Worm (Caenorhabditis elegans) whole organism, young adult: ENCODE measurements around the gene cls-1.

Experiments
- B0336.3 ChIP-seq: fragments of 200-800 bp; sonication (Bioruptor generic); IDR thresholded peaks from 2 replicates; pipeline ENCODE4 v1.3.6; 2022; ENCODE audit warnings: missing genetic modification characterization, missing compliant biosample characterization
- C06A6.2 ChIP-seq: fragments of 200-800 bp; sonication (Bioruptor generic); conservative IDR thresholded peaks from 2 replicates; pipeline ENCODE4 v1.3.6; 2022; ENCODE audit warnings: missing genetic modification characterization, missing compliant biosample characterization
- F22D6.2 ChIP-seq: sonication (generic microtip); optimal IDR thresholded peaks from 2 replicates; lab custom pipeline; 2016; ENCODE audit warnings: mild to moderate bottlenecking, missing genetic modification characterization, missing compliant biosample characterization
- F49E8.2 ChIP-seq: sonication (generic microtip); optimal IDR thresholded peaks from 3 replicates; lab custom pipeline; 2017; ENCODE audit warnings: missing genetic modification characterization, mild to moderate bottlenecking, missing compliant biosample characterization, antibody characterized with exemption, moderate library complexity; ENCODE audit not compliant: insufficient read depth
- F52B5.7 ChIP-seq: sonication (generic microtip); optimal IDR thresholded peaks from 2 replicates; lab custom pipeline; 2016; ENCODE audit warnings: mild to moderate bottlenecking, missing genetic modification characterization, missing compliant biosample characterization
- F57C9.4 ChIP-seq: sonication (generic microtip); optimal IDR thresholded peaks from 2 replicates; lab custom pipeline; 2017; ENCODE audit warnings: mild to moderate bottlenecking, missing genetic modification characterization, missing compliant biosample characterization
- K12H6.12 ChIP-seq: fragments of 200-800 bp; sonication (Bioruptor generic); optimal IDR thresholded peaks from 2 replicates; lab custom pipeline; 2018; ENCODE audit warnings: mild to moderate bottlenecking, missing genetic modification characterization, missing compliant biosample characterization
- Y95B8A.8 ChIP-seq: fragments of 200-800 bp; sonication (Bioruptor generic); IDR thresholded peaks from 2 replicates; pipeline ENCODE4 v1.3.6; 2022; ENCODE audit warnings: missing genetic modification reagents, missing genetic modification characterization, missing compliant biosample characterization
- akir-1 ChIP-seq: fragments of 200-800 bp; sonication (Bioruptor generic); optimal IDR thresholded peaks from 2 replicates; lab custom pipeline; 2018; ENCODE audit warnings: mild to moderate bottlenecking, missing genetic modification characterization, moderate library complexity, missing compliant biosample characterization
- bed-1 ChIP-seq: fragments of 200-800 bp; sonication (Bioruptor generic); IDR thresholded peaks from 2 replicates; pipeline ENCODE4 v1.3.6; 2022; ENCODE audit warnings: missing genetic modification reagents, missing genetic modification characterization, missing compliant biosample characterization
- cebp-2 ChIP-seq: fragments of 200-800 bp; sonication (Bioruptor generic); IDR thresholded peaks from 2 replicates; pipeline ENCODE4 v1.3.6; 2022; ENCODE audit warnings: missing genetic modification characterization, missing compliant biosample characterization
- ceh-27 ChIP-seq: fragments of 200-800 bp; sonication (Bioruptor generic); optimal IDR thresholded peaks from 2 replicates; lab custom pipeline; 2018; ENCODE audit warnings: mild to moderate bottlenecking, missing genetic modification characterization, moderate library complexity, missing compliant biosample characterization
- die-1 ChIP-seq: sonication (generic microtip); optimal IDR thresholded peaks from 2 replicates; lab custom pipeline; 2016; ENCODE audit warnings: missing genotype, mild to moderate bottlenecking, missing genetic modification characterization, missing compliant biosample characterization
- dox-1 ChIP-seq: fragments of 200-800 bp; sonication (Bioruptor generic); IDR thresholded peaks from 2 replicates; pipeline ENCODE4 v1.3.6; 2022; ENCODE audit warnings: missing genetic modification reagents, missing genetic modification characterization, missing compliant biosample characterization
- efl-1 ChIP-seq: fragments of 150-350 bp; optimal IDR thresholded peaks from 2 replicates; lab custom pipeline; 2014; ENCODE audit warnings: missing biosample characterization, missing genetic modification reagents, missing genetic modification characterization
- egrh-3 ChIP-seq: fragments of 200-800 bp; sonication (Bioruptor generic); IDR thresholded peaks from 2 replicates; pipeline ENCODE4 v1.3.6; 2022; ENCODE audit warnings: missing genetic modification reagents, missing genetic modification characterization, missing compliant biosample characterization
- gei-17 ChIP-seq: fragments of 200-800 bp; sonication (Bioruptor generic); optimal IDR thresholded peaks from 2 replicates; lab custom pipeline; 2018; ENCODE audit warnings: mild to moderate bottlenecking, missing genetic modification characterization, missing compliant biosample characterization
- hmg-1.2 ChIP-seq: fragments of 200-800 bp; sonication (Bioruptor generic); IDR thresholded peaks from 2 replicates; pipeline ENCODE4 v1.3.6; 2022; ENCODE audit warnings: missing genetic modification reagents, missing genetic modification characterization, missing compliant biosample characterization
- hsf-1 ChIP-seq: fragments of 200-800 bp; sonication (Bioruptor generic); IDR thresholded peaks from 2 replicates; pipeline ENCODE4 v1.3.6; 2022; ENCODE audit warnings: missing genetic modification reagents, missing genetic modification characterization, missing compliant biosample characterization
- lsy-27 ChIP-seq: sonication (generic microtip); optimal IDR thresholded peaks from 2 replicates; lab custom pipeline; 2017; ENCODE audit warnings: missing genetic modification characterization, mild to moderate bottlenecking, missing compliant biosample characterization, antibody characterized with exemption, missing genotype, borderline replicate concordance; ENCODE audit not compliant: insufficient read depth
- madf-6 ChIP-seq: fragments of 200-800 bp; sonication (Bioruptor generic); IDR thresholded peaks from 2 replicates; pipeline ENCODE4 v1.3.6; 2022; ENCODE audit warnings: missing genetic modification reagents, missing genetic modification characterization, missing compliant biosample characterization
- mcd-1 ChIP-seq: fragments of 200-800 bp; sonication (Bioruptor generic); IDR thresholded peaks from 2 replicates; pipeline ENCODE4 v1.3.6; 2022; ENCODE audit warnings: missing genetic modification reagents, missing genetic modification characterization, missing compliant biosample characterization
- nfyb-1 ChIP-seq: fragments of 200-800 bp; sonication (Bioruptor generic); IDR thresholded peaks from 2 replicates; pipeline ENCODE4 v1.3.6; 2022; ENCODE audit warnings: missing genetic modification reagents, missing genetic modification characterization, missing compliant biosample characterization
- nhr-179 ChIP-seq: sonication (generic microtip); optimal IDR thresholded peaks from 2 replicates; lab custom pipeline; 2016; ENCODE audit warnings: mild to moderate bottlenecking, missing genetic modification characterization, missing compliant biosample characterization
- nhr-27 ChIP-seq: fragments of 200-800 bp; sonication (Bioruptor generic); optimal IDR thresholded peaks from 2 replicates; lab custom pipeline; 2018; ENCODE audit warnings: mild to moderate bottlenecking, missing genetic modification characterization, moderate library complexity, missing compliant biosample characterization
- nhr-80 ChIP-seq: sonication (generic microtip); optimal IDR thresholded peaks from 2 replicates; lab custom pipeline; 2016; ENCODE audit warnings: missing genetic modification characterization, missing compliant biosample characterization
- pha-4 ChIP-seq: fragments of 150-350 bp; sonication (generic microtip); optimal IDR thresholded peaks from 2 replicates; lab custom pipeline; 2014; ENCODE audit warnings: missing biosample characterization, missing genetic modification reagents, missing genetic modification characterization
- repo-1 ChIP-seq: sonication (generic microtip); optimal IDR thresholded peaks from 2 replicates; lab custom pipeline; 2017; ENCODE audit warnings: mild to moderate bottlenecking, missing genetic modification characterization, missing compliant biosample characterization
- sea-2 ChIP-seq: fragments of 200-800 bp; sonication (Bioruptor generic); IDR thresholded peaks from 2 replicates; pipeline ENCODE4 v1.3.6; 2022; ENCODE audit warnings: missing genetic modification characterization, missing compliant biosample characterization
- sptf-2 ChIP-seq: fragments of 200-800 bp; sonication (Bioruptor generic); optimal IDR thresholded peaks from 2 replicates; lab custom pipeline; 2018; ENCODE audit warnings: mild to moderate bottlenecking, missing genetic modification characterization, missing compliant biosample characterization
- tlf-1 ChIP-seq: fragments of 200-800 bp; sonication (Bioruptor generic); optimal IDR thresholded peaks from 2 replicates; lab custom pipeline; 2018; ENCODE audit warnings: mild to moderate bottlenecking, missing genetic modification characterization, missing compliant biosample characterization
- unc-130 ChIP-seq: sonication (generic microtip); optimal IDR thresholded peaks from 2 replicates; lab custom pipeline; 2016; ENCODE audit warnings: missing genetic modification reagents, missing genetic modification characterization, missing compliant biosample characterization
- xnd-1 ChIP-seq: sonication (generic microtip); optimal IDR thresholded peaks from 2 replicates; lab custom pipeline; 2016; ENCODE audit warnings: missing genotype, missing genetic modification reagents, missing genetic modification characterization, missing compliant biosample characterization
- zfh-2 ChIP-seq: fragments of 200-800 bp; sonication (Bioruptor generic); conservative IDR thresholded peaks from 2 replicates; pipeline ENCODE4 v1.3.6; 2022; ENCODE audit warnings: missing genetic modification reagents, missing genetic modification characterization, missing compliant biosample characterization
- ztf-22 ChIP-seq: fragments of 200-800 bp; sonication (Bioruptor generic); optimal IDR thresholded peaks from 2 replicates; lab custom pipeline; 2018; ENCODE audit warnings: mild to moderate bottlenecking, missing genetic modification characterization, moderate library complexity, missing compliant biosample characterization
- ztf-3 ChIP-seq: fragments of 200-800 bp; sonication (Bioruptor generic); optimal IDR thresholded peaks from 2 replicates; lab custom pipeline; 2018; ENCODE audit warnings: mild to moderate bottlenecking, missing genetic modification characterization, missing compliant biosample characterization

The cls-1 gene

DNA sequence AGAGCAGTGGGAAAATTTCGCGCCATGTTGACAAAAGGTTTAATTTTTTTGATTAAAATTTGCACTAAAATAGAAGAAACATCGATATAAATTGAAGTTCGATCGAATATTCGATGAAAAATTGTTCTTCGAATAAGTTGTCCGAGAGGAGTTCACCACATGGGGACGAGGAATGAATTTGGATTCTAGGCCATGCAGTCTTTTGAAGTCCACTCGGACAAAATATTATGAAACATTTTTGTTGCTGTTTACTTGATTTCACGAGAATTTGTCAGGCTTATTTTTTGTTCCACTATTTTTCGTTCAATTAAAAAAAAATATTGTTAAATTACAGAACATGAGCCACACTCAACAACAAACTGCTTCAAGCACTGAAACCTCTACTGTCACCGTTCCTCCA lies 12.7 kb downstream of the cls-1 start, which contains the start of the genes cux-7 and C07H6.2 (continued):
- peak; percentile 92 for TF ChIP-seq K12H6.12 (tag; lab: Kevin White, UChicago)

DNA sequence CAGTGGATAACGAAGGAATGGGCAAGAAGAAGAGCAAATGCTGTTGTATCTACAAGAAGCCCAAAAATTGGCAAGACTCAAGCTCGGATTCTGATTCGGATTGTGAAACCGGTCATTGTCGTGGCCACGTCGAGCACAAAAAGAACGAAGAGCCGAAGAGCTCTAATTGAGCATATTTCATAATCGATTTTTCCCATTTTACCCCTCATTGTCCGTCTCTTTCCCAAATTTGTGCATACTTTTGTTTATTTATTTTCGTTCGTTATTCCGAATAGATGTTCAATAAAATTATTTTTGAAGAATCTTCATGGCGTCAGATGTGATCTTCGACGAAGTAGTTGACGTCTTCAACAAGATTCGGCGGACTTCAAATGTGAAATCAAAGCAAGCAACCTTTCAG lies 13.2 kb downstream of the cls-1 start, which contains the start of gene lig-4:
Gene lig-4 (plus strand): TSS at position 301 of the 400 bp plus-strand sequence.
- TF ChIP-seq egrh-3 (GFP tag; lab: Robert Waterston, UW) (no peak), nhr-27 (no peak), nhr-80 (no peak), F52B5.7 (tag; lab: Kevin White, UChicago) (no peak), akir-1 (GFP tag; lab: Kevin White, UChicago) (no peak), bed-1 (GFP tag; lab: Robert Waterston, UW) (no peak), ztf-3 (no peak), sptf-2 (GFP tag; lab: Kevin White, UChicago) (no peak), Y95B8A.8 (GFP tag; lab: Robert Waterston, UW) (no peak), ceh-27 (GFP tag; lab: Kevin White, UChicago) (no peak), hmg-1.2 (GFP tag; lab: Robert Waterston, UW) (no peak), mcd-1 (GFP tag; lab: Robert Waterston, UW) (no peak), zfh-2 (no peak), C06A6.2 (GFP tag; lab: Robert Waterston, UW) (no peak), cebp-2 (GFP tag; lab: Robert Waterston, UW) (no peak), pha-4 (no peak)

ce11 chrIII:7524830-7525344 lies 16.9 kb downstream of the cls-1 start:
- TF ChIP-seq hsf-1 (no peak), dox-1 (GFP tag; lab: Robert Waterston, UW) (no peak), F49E8.2 (tag; lab: Kevin White, UChicago) (no peak), egrh-3 (GFP tag; lab: Robert Waterston, UW) (no peak)
- TF ChIP-seq, all 124 proteins: peak for 0

- TF ChIP-seq egrh-3 (GFP tag; lab: Robert Waterston, UW) = no peak
- no peak for TF ChIP-seq efl-1
Observed at ce11 chrIII:7526974-7527466, 19.0 kb downstream of the cls-1 start.

ce11 chrIII:7530108-7530507 lies 22.1 kb downstream of the cls-1 start:
- TF ChIP-seq unc-130 (GFP tag; lab: Kevin White, UChicago) = no peak
- no peak for TF ChIP-seq xnd-1 (tag; lab: Kevin White, UChicago)
- no peak for TF ChIP-seq tlf-1 (GFP tag; lab: Kevin White, UChicago)
- TF ChIP-seq gei-17 = no peak
- TF ChIP-seq nhr-179 = no peak
- TF ChIP-seq repo-1 = no peak
- TF ChIP-seq die-1 (tag; lab: Kevin White, UChicago) = no peak
- TF ChIP-seq madf-6 = no peak
- TF ChIP-seq B0336.3 (GFP tag; lab: Robert Waterston, UW) = no peak
- TF ChIP-seq F57C9.4 (tag; lab: Kevin White, UChicago) = no peak
- TF ChIP-seq hmg-1.2 (GFP tag; lab: Robert Waterston, UW) = no peak
- TF ChIP-seq, all 124 proteins: peak for 0

DNA sequence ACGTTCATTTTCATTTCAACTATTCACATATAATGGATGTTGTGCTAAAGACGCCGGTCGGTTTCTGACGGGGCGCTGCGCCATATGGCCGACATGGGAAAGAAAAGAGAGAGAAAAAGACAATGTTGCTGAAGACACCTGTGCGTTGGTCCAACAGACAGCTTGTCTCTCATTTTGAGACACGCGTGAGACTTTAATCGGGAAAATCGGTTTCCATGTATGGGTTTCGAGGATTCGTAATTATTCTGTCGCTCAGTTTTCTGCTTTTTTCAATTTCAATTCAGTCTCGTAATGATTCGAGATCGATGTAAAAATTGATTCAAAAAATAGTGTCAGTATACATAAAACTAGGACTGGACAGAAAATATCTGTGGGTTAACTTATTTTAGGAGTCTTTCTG lies 22.9 kb downstream of the cls-1 start:
- no peak for TF ChIP-seq ztf-22 (GFP tag; lab: Kevin White, UChicago)
- TF ChIP-seq sea-2 (GFP tag; lab: Robert Waterston, UW) = no peak
- no peak for TF ChIP-seq efl-1
- no peak for TF ChIP-seq lsy-27 (tag; lab: Kevin White, UChicago)
- no peak for TF ChIP-seq madf-6
- TF ChIP-seq Y95B8A.8 (GFP tag; lab: Robert Waterston, UW) = no peak
- no peak for TF ChIP-seq zfh-2
- TF ChIP-seq nfyb-1 (GFP tag; lab: Robert Waterston, UW) = no peak
- no peak for TF ChIP-seq hmg-1.2 (GFP tag; lab: Robert Waterston, UW)
- TF ChIP-seq xnd-1 (tag; lab: Kevin White, UChicago) = no peak
- TF ChIP-seq F22D6.2 (tag; lab: Kevin White, UChicago) = no peak
